Fruit fly (Drosophila melanogaster): ENCODE results near the gene Sfp24Bb.

DNA sequence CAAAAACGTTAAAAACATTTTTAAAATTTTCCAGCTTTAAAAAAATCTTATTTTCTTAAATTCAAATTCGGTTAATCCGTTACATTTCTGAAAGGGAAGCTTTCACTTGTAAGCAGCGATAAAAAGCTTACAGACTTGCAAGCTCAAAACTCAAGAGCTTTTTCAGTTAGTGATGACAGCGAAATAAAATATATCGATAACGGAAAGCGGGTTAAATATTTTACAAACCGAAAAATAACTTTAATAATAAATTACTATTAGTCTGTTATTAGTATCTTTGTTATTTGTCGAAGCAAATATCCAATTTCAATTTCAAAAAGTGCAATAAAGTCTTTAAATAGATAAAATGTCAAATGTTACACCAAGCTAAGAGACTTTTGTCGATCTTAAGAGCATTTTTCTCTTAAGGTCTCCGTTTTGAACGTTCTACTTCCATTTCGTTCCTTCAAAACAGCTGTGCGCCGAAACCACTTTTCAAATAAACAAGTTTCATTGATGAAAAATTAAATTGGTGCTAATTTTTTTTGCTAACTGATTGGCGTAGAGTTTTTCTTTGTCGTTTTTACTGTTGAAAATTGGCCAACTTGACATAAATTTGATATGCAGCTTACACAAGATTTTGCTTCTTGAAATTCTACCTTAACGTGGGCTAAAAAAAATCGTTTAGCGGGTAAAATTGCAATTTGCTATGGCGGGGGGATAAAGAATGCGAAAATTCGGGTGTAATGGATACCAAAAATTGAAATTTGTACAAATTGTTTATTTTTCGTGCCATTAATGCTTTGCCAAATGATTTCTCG lies 21.2 kb downstream of the Sfp24Bb start:
- TF ChIP-seq CG9948 (tag; optimal IDR thresholded peaks at IDR 0.05) (no peak), Ets98B (GFP tag; IDR thresholded peaks at IDR 0.05) (no peak), CG4496 (GFP tag; IDR thresholded peaks at IDR 0.05) (no peak), CG32121 (GFP tag; IDR thresholded peaks at IDR 0.05) (no peak), CG14655 (GFP tag; optimal IDR thresholded peaks at IDR 0.05) (no peak), D1 (tag; optimal IDR thresholded peaks at IDR 0.05) (no peak), CG15710 (tag; optimal IDR thresholded peaks at IDR 0.05) (no peak), Snoo (tag; optimal IDR thresholded peaks at IDR 0.05) (no peak), gl (tag; optimal IDR thresholded peaks at IDR 0.05) (no peak), Pif1A (GFP tag; optimal IDR thresholded peaks at IDR 0.05) (no peak), CG8159 (tag; optimal IDR thresholded peaks at IDR 0.05) (no peak), CG10348 (GFP tag; IDR thresholded peaks at IDR 0.05) (no peak), rn (GFP tag; IDR thresholded peaks at IDR 0.05) (no peak), Pif1B (GFP tag; optimal IDR thresholded peaks at IDR 0.05) (no peak)

All from whole organism, pupa.